Fruit fly (Drosophila melanogaster): ENCODE results near the gene CG14785.

Gene CG14785

DNA sequence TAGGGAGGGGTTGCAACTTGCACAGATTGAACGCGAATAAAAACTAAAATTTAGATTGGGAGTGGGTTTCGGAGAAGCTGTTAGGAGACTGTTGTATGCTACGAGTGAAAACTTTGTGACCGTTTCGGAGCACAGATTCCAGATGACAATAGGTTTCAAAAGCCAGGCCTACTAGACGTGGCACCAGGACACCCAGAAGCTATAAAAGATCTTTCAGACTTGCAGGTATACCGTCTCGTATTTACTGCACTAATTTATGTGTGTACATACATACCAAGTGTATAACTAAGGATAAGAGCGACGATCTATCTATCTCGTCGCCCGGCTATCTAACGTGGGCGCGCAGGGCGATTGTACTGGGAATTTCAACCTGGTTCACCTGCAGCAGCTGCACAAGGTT, at the start of gene CG14785:
CG14785 (minus strand) TSS at position 101 of the 400 bp plus-strand sequence.
- TF ChIP-seq CG17801 (GFP tag; optimal IDR thresholded peaks at IDR 0.05; ENCODE audit: partially characterized antibody): no peak

DNA sequence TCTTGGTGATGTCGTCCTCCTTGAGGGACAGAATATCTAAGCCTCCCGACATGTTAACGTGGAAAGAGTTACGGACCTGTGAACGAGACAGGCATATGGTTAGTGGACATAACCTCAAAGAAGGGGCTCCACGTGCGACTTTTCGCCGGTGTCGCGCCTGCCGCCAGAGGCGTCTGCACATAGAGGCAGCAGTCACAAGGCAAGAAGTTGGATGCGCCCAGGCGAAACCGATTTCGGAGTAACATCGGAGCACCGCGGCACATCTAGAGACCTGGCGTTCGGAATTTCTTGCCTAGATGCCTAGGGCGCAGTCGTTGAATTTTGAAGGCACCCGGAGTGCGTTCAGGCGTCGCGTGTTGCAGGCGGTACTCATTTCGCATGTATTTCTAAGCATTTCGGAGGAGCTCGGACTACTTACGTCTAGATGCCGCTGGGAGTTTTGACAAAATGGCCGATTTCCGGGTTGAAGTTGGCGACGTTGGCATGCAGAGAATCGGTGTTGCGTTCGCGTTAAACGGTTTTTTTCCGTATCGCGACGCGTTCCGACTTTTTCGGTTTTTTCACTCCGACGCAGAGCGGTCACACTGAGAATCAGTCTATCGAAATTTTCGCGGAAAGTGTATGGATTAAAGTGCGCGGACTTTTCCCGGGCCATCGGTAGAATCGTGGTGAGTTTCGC, 26.1 kb upstream of the CG14785 start, which contains the start of the genes sta and inc:
sta (minus strand) TSS at position 574 of the 679 bp plus-strand sequence.
inc (plus strand) TSS at position 640 of the 679 bp plus-strand sequence.
- TF ChIP-seq CG17801 (GFP tag; optimal IDR thresholded peaks at IDR 0.05; ENCODE audit: partially characterized antibody): peak; percentile 86

- no peak for TF ChIP-seq CG17801 (GFP tag; optimal IDR thresholded peaks at IDR 0.05; ENCODE audit: partially characterized antibody)
Observed at dm6 chrX:1480426-1480825, 23.6 kb upstream of the CG14785 start.

- peak; percentile 37 for TF ChIP-seq CG17801 (GFP tag; optimal IDR thresholded peaks at IDR 0.05; ENCODE audit: partially characterized antibody)
Observed at dm6 chrX:1478276-1479122, 21.6 kb upstream of the CG14785 start, which contains the start of gene rush. Gene rush, plus strand, starts transcription at chrX:1478552.

DNA sequence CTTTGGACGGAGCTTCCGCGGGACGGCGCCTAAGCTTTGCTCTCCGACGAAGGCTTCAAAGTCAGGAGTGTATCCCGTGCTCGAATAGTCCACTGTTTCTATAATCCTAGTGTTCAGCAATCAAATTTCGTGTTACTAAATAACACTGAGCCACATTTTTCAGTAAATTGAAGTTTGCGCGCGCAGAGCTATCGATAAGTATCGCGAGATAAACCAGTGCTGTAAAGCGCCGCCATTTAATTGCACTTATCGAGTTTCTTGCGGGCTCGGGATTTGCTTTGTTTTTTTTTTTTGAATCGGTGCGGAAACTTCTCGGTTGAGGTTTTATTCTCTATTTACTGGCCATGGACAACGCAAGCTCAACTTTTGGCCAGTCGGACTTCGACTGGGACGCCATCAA, 20.0 kb upstream of the CG14785 start, which contains the start of the genes Rab27 and mei-38:
Rab27 (minus strand) TSS at position 127 of the 400 bp plus-strand sequence.
mei-38 (plus strand) TSS at position 216 of the 400 bp plus-strand sequence.
- no peak for TF ChIP-seq CG17801 (GFP tag; optimal IDR thresholded peaks at IDR 0.05; ENCODE audit: partially characterized antibody)

dm6 chrX:1476436-1476835, 19.6 kb upstream of the CG14785 start:
- TF ChIP-seq CG17801 (GFP tag; optimal IDR thresholded peaks at IDR 0.05; ENCODE audit: partially characterized antibody): no peak

dm6 chrX:1472222-1472621, 15.4 kb upstream of the CG14785 start, which contains the start of gene CG14780:
Gene CG14780, plus strand, starts transcription at chrX:1472522.
- no peak for TF ChIP-seq CG17801 (GFP tag; optimal IDR thresholded peaks at IDR 0.05; ENCODE audit: partially characterized antibody)

DNA sequence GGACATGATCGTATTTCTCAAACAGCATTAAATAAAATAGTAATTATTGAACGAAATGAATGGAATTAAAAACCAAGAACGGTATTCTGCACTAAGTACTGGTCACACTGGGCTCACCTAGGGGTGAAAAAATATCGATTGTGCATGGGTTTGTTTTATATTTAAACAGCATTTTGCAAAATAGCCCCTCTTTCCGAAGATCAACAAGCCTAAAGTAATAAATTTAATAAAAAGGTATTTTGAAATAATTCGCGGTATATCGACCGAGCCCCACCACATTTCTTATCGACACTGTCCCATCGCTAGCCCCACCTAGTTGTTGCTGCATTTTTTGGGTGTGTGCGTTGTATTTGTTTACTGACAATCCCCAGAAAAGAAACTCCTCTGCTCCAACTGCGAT, 13.7 kb upstream of the CG14785 start, which contains the start of gene pck:
pck (plus strand) TSS at position 105 of the 400 bp plus-strand sequence.
- TF ChIP-seq CG17801 (GFP tag; optimal IDR thresholded peaks at IDR 0.05; ENCODE audit: partially characterized antibody): peak; percentile 83

- TF ChIP-seq CG17801 (GFP tag; optimal IDR thresholded peaks at IDR 0.05; ENCODE audit: partially characterized antibody): no peak
Observed at dm6 chrX:1469717-1470116, 12.9 kb upstream of the CG14785 start, which contains the start of gene CG32808. Gene CG32808, minus strand, starts transcription at chrX:1469817.

DNA sequence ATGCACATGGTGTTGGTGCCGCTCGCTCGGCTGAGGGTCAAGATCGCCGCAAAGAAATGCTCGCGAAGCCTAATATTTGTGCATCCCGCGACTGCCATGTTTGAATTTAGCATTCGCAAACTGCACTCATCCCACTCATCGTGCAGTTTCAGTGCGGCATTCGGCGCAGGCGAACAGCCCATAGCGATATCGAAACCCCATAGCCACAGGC, 10.4 kb upstream of the CG14785 start, which contains the start of gene CG14778:
CG14778 (plus strand) TSS at position 112 of the 211 bp plus-strand sequence.
- no peak for TF ChIP-seq CG17801 (GFP tag; optimal IDR thresholded peaks at IDR 0.05; ENCODE audit: partially characterized antibody)

- TF ChIP-seq CG17801 (GFP tag; optimal IDR thresholded peaks at IDR 0.05; ENCODE audit: partially characterized antibody): no peak
Observed at dm6 chrX:1466505-1467381, 9.9 kb upstream of the CG14785 start.

DNA sequence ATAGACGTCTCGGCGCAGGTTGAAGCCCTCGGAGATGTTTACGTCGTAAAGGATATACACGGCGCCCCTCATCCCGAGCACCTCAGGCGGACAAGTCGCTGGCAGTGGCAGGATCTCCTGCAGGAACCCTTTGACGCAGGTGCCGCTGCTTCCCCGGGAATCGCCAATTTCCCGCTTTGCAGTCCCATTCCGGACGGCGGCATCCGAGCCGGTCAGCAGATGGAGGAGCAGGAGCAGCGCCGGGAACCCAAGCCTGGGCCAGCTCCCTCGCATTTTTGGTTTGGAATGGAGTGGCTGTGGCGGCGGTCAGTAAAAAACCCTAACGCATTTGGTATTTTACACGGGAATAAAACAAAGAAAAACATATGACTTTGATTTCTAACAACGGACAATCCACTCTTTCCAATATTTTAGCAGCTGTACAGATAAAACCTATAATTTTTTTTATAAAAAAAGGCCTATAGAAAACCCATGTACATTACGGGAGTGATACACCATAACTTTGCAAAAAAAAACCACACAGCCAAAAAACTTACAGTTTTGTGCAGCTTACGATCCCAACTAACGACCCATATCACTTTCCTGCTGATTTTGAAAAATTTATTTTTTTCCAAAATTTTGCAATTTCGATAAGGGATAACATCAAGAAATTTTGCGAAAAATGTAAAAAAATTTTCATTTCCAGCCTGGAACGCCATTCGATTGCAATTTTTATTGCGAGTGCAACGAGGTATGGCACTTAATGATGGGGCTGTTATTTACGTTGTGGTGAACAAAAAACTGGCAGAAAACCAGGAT, 9.1 kb upstream of the CG14785 start, which contains the start of the genes O-fut2 and CG14777:
O-fut2 (minus strand) TSS at position 290 of the 798 bp plus-strand sequence.
CG14777 (plus strand) TSS at position 428 of the 798 bp plus-strand sequence.
- TF ChIP-seq CG17801 (GFP tag; optimal IDR thresholded peaks at IDR 0.05; ENCODE audit: partially characterized antibody): no peak

DNA sequence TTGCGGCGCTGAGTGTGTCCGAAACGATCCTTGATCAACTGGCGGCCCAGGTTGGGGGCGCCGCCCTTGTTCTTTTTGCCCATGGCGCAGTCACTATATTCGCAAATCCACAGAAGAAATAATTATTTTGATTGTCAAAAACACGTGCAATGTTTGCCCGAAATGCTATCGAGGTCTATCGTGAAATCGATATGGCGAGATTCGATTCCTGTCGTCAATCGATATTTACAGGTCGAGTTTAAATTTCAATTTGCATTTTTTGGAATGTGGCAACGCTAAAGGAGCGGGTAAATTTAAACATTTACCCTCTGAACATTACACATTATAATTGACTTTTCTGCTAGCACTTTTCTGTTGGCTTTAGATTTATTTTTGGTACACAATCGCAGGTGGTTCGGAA, 7.2 kb upstream of the CG14785 start, which contains the start of gene Ns3:
Ns3 (minus strand) TSS at position 188 of the 400 bp plus-strand sequence.
- peak; percentile 27 for TF ChIP-seq CG17801 (GFP tag; optimal IDR thresholded peaks at IDR 0.05; ENCODE audit: partially characterized antibody)

DNA sequence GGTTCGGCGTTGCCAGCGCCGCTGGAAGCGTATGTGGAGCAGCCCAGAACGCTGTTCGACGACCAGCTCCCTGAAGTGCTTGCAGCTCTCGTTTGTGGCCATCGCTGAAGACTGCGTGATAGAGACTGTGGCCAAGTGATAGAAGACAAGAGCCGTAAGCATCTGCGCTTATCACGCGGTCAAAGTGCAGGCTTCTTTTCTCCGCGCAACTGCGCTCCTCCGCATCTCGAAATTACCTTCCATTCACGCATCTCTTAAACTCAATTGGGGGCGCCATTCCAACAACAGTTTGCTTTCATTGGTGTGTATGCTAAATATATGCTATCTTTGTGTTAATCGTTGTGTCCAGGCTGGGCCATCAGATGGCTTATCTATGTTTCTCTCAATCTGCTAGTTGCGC, 4.7 kb upstream of the CG14785 start, which contains the start of gene CG14787:
CG14787 (minus strand) TSS at position 133 of the 400 bp plus-strand sequence.
- TF ChIP-seq CG17801 (GFP tag; optimal IDR thresholded peaks at IDR 0.05; ENCODE audit: partially characterized antibody): no peak

Data from ovary, adult (tissue).